Fruit fly (Drosophila melanogaster) whole organism, embryonic: Measurements from ENCODE around the gene CG13314.

Experiments used
- CG14667 ChIP-seq: fragments of 200-800 bp; sonication (Bioruptor generic); IDR thresholded peaks from 2 replicates; pipeline ENCODE4 v1.3.6; 2022; ENCODE audit warnings: missing biosample characterization, missing genetic modification characterization
- CG2875 ChIP-seq: fragments of 200-800 bp; sonication (Bioruptor generic); optimal IDR thresholded peaks from 2 replicates; lab custom pipeline; 2017; ENCODE audit warnings: missing biosample characterization, mild to moderate bottlenecking, missing genetic modification characterization, missing genetic modification reagents
- CG32767 ChIP-seq: fragments of 200-800 bp; sonication (Bioruptor generic); IDR thresholded peaks from 2 replicates; pipeline ENCODE4 v1.3.6; 2022; ENCODE audit warnings: missing biosample characterization, missing genetic modification characterization
- CG34422 ChIP-seq: fragments of 200-800 bp; sonication (Bioruptor generic); IDR thresholded peaks from 3 replicates; pipeline ENCODE4 v1.3.6; 2022; ENCODE audit warnings: missing biosample characterization, missing genetic modification characterization
- ems ChIP-seq: fragments of 200-800 bp; sonication (Bioruptor generic); optimal IDR thresholded peaks from 3 replicates; lab custom pipeline; 2016; ENCODE audit warnings: missing biosample characterization, missing genetic modification characterization
- lab ChIP-seq: fragments of 200-800 bp; sonication (Bioruptor generic); optimal IDR thresholded peaks from 3 replicates; lab custom pipeline; 2017; ENCODE audit warnings: missing biosample characterization, missing genetic modification characterization, mild to moderate bottlenecking, moderate library complexity, missing genetic modification reagents
- maf-S ChIP-seq: fragments of 200-800 bp; sonication (Bioruptor generic); optimal IDR thresholded peaks from 2 replicates; lab custom pipeline; 2016; ENCODE audit warnings: missing biosample characterization, missing genetic modification characterization
- run ChIP-seq: fragments of 200-800 bp; sonication (Bioruptor generic); optimal IDR thresholded peaks from 3 replicates; lab custom pipeline; 2018; ENCODE audit warnings: missing biosample characterization, mild to moderate bottlenecking, missing genetic modification characterization

dm6 chr3L:9027122-9027696 lies 45.6 kb downstream of the CG13314 start:
- TF ChIP-seq CG34422 (GFP tag; lab: Robert Waterston, UW) (no peak), lab (GFP tag; lab: Kevin White, UChicago) (no peak), CG2875 (GFP tag; lab: Kevin White, UChicago) (no peak), ems (GFP tag; lab: Kevin White, UChicago) (no peak), run (tag; lab: Kevin White, UChicago) (no peak), CG14667 (no peak), CG32767 (GFP tag; lab: Robert Waterston, UW) (no peak), maf-S (GFP tag; lab: Kevin White, UChicago) (no peak)
